Worm (Caenorhabditis elegans): Measurements from ENCODE around the gene smgl-2.

smgl-2 gene

DNA sequence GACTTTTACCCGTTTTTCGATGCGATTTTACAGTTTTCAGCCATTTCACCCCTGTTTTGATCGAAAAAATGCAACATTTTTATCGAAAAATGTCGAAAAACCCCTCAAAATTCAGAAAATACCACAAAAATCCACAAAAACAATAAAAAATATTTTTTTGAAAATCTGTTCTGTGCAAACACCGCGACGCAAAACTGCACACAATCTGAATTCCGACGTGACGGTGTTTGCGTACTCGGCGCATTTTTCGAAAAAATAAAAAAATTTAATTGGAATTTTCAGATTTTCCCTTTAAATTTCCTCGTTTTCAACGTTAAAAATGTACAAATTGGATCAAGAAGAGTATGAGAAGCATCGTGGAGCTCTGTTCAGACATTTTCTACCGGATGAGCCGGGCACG, at the start of gene smgl-2:
Gene smgl-2 (plus strand): TSS at position 320 of the 400 bp plus-strand sequence.
- peak; percentile 62 for TF ChIP-seq unc-55 (GFP tag; optimal IDR thresholded peaks at IDR 0.05)
- TF ChIP-seq unc-42 (tag; optimal IDR thresholded peaks at IDR 0.05): peak; percentile 7
- TF ChIP-seq hlh-15 (tag; optimal IDR thresholded peaks at IDR 0.05): no peak
- peak; percentile 68 for TF ChIP-seq nfya-1 (tag; optimal IDR thresholded peaks at IDR 0.05)
- TF ChIP-seq sox-4 (tag; optimal IDR thresholded peaks at IDR 0.05): no peak

DNA sequence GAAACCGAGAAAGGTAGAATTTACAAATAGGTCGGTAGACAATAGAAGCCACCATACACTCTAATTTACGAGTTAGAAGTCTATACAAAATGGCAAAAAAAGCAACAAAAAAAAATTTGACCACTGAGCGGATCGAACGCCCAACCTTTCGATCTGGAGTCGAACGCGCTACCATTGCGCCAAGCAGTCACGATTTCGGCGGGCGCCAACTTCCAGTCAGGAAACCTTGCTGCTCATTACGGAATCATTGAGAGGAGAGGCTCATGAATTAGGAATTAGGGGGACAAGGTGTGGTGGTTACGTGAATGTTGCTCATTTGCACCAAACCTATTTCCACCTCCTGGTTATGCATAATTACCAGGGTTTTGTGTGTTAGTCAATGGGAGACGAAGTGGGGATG, 44.2 kb upstream of the smgl-2 start:
- TF ChIP-seq odd-2 (tag; optimal IDR thresholded peaks at IDR 0.05): no peak
- peak; percentile 15 for TF ChIP-seq ceh-31 (tag; optimal IDR thresholded peaks at IDR 0.05)

DNA sequence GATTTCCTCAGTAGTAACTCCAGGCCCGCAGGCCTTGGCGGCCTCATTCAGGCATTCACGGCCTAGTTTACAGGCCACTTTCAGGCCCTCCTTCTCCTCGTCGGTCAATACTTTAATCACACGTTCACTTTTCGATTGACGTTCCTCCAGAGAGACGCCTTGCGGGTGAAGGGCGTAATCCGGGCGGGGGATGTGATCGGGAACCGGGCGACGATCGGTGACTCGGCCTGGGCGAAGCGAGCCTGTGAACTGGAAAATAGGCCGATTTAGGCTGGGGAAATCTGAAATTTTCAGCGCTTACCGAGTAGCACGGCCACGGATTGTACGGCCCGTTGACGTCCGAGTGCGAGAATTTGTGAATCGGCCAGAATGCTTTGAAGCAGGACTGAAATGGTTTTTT, 39.7 kb upstream of the smgl-2 start:
- TF ChIP-seq hlh-6 (tag; optimal IDR thresholded peaks at IDR 0.05) (peak; percentile 54), pag-3 (tag; optimal IDR thresholded peaks at IDR 0.05; ENCODE audit: borderline replicate concordance) (no peak), sdc-2 (tag; optimal IDR thresholded peaks at IDR 0.05) (peak; percentile 12), pat-9 (tag; optimal IDR thresholded peaks at IDR 0.05) (no peak), ceh-22 (tag; optimal IDR thresholded peaks at IDR 0.05) (no peak), elt-4 (tag; optimal IDR thresholded peaks at IDR 0.05) (peak; percentile 32), mec-3 (tag; optimal IDR thresholded peaks at IDR 0.05; ENCODE audit: borderline replicate concordance) (no peak), K02D7.2 (tag; optimal IDR thresholded peaks at IDR 0.05) (no peak)

ce11 chrIV:3686765-3687164, 39.2 kb upstream of the smgl-2 start, which contains the start of gene map-1:
map-1 (minus strand) TSS chrIV:3686865.
- TF ChIP-seq K02D7.2 (tag; optimal IDR thresholded peaks at IDR 0.05): no peak
- TF ChIP-seq nfya-1 (tag; optimal IDR thresholded peaks at IDR 0.05): no peak
- TF ChIP-seq K09A11.1 (tag; optimal IDR thresholded peaks at IDR 0.05; ENCODE audit: insufficient read depth): no peak
- no peak for TF ChIP-seq rnt-1 (tag; optimal IDR thresholded peaks at IDR 0.05)
- TF ChIP-seq pha-2 (tag; optimal IDR thresholded peaks at IDR 0.05): no peak
- no peak for TF ChIP-seq pat-9 (tag; optimal IDR thresholded peaks at IDR 0.05)
- TF ChIP-seq fkh-10 (GFP tag; optimal IDR thresholded peaks at IDR 0.05): no peak
- no peak for TF ChIP-seq ceh-34 (tag; optimal IDR thresholded peaks at IDR 0.05)
- no peak for TF ChIP-seq ztf-16 (tag; optimal IDR thresholded peaks at IDR 0.05)
- TF ChIP-seq gmeb-2 (tag; optimal IDR thresholded peaks at IDR 0.05): no peak
- TF ChIP-seq ets-4 (tag; optimal IDR thresholded peaks at IDR 0.05): no peak
- TF ChIP-seq hlh-15 (tag; optimal IDR thresholded peaks at IDR 0.05): no peak
- TF ChIP-seq mec-3 (tag; optimal IDR thresholded peaks at IDR 0.05; ENCODE audit: borderline replicate concordance): no peak
- no peak for TF ChIP-seq ceh-18 (tag; optimal IDR thresholded peaks at IDR 0.05)
- TF ChIP-seq ceh-30 (tag; optimal IDR thresholded peaks at IDR 0.05): no peak

- TF ChIP-seq hlh-8 (tag; optimal IDR thresholded peaks at IDR 0.05) (no peak), fkh-10 (GFP tag; optimal IDR thresholded peaks at IDR 0.05) (no peak)
These were observed 37.9 kb upstream of the smgl-2 start for ce11 chrIV:3688050-3688449.

DNA sequence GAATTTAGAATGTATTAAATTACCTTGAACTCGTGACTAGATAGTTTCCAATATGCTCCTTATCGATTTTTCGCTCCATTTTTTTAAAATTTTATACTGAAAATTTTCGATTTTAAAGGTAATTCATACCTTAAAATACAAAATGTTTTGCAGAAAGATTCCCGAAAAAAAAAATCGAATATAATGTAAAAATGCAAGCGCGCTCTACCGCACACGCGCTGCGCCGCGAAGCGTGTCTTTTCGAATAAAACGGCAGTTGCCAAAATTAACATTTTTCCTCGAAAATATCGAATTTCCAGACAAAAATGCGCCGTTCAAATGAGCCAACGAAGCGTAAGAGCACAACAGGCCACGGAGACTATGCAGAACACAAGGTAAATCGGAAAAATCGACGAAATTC, 31.3 kb upstream of the smgl-2 start, which contains the start of the genes taf-6.2 and Y37E11AL.3:
Gene taf-6.2 (minus strand): TSS at position 96 of the 400 bp plus-strand sequence.
Gene Y37E11AL.3 (plus strand): TSS at position 298 of the 400 bp plus-strand sequence.
- TF ChIP-seq hlh-15 (tag; optimal IDR thresholded peaks at IDR 0.05) (no peak), ceh-22 (tag; optimal IDR thresholded peaks at IDR 0.05) (no peak), ceh-48 (tag; optimal IDR thresholded peaks at IDR 0.05) (peak; percentile 54), dmd-4 (tag; optimal IDR thresholded peaks at IDR 0.05; ENCODE audit: borderline replicate concordance) (no peak), ceh-6 (GFP tag; optimal IDR thresholded peaks at IDR 0.05) (no peak), tbx-2 (tag; optimal IDR thresholded peaks at IDR 0.05) (no peak), unc-42 (tag; optimal IDR thresholded peaks at IDR 0.05) (peak; percentile 33), ceh-24 (tag; optimal IDR thresholded peaks at IDR 0.05) (no peak), sox-2 (GFP tag; IDR thresholded peaks at IDR 0.05) (no peak), pax-1 (tag; optimal IDR thresholded peaks at IDR 0.05) (no peak), ceh-31 (tag; optimal IDR thresholded peaks at IDR 0.05) (no peak), ama-1 (optimal IDR thresholded peaks at IDR 0.05) (no peak), fkh-6 (tag; optimal IDR thresholded peaks at IDR 0.05) (no peak), ceh-34 (tag; optimal IDR thresholded peaks at IDR 0.05) (peak; percentile 4)
